Worm (Caenorhabditis elegans): ENCODE data around the gene K03H6.5.

DNA sequence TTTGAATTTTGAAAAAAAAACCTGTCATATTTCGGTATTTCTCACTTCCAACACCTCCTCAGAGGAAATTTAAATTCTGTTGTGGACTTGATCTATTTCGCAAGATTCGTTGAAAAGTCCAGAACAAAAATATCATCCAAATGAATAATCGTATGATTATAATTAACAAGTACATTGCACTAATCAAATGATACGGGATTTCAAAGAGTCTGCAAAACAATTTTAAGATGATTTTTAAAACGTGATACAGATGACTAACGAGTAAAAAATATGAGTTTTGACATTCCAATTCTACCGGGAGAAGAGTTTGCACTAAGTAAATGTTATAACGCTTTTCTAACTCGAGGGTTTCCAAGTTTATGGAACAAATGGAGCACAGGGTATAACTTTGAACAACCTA lies 13.9 kb downstream of the K03H6.5 start:
- TF ChIP-seq him-1 (tag; optimal IDR thresholded peaks at IDR 0.05) (no peak), W03F9.2 (tag; optimal IDR thresholded peaks at IDR 0.05) (no peak)
